Worm (Caenorhabditis elegans): Measurements from ENCODE around the gene C30B5.17.

Gene C30B5.17

ce11 chrII:6169156-6169555, 33.7 kb downstream of the C30B5.17 start, which contains the start of gene hst-3.1:
TSS of gene hst-3.1 (minus strand) at chrII:6169256.
- no peak for TF ChIP-seq let-526 (GFP tag; IDR thresholded peaks at IDR 0.05)
- no peak for TF ChIP-seq nhr-80 (tag; optimal IDR thresholded peaks at IDR 0.05)
- TF ChIP-seq rec-8 (tag; optimal IDR thresholded peaks at IDR 0.05): no peak
- TF ChIP-seq zfh-2 (GFP tag; conservative IDR thresholded peaks at IDR 0.05): no peak
- TF ChIP-seq ama-1 (optimal IDR thresholded peaks at IDR 0.05): no peak
- no peak for TF ChIP-seq ama-1 (GFP tag; optimal IDR thresholded peaks at IDR 0.05)
- no peak for TF ChIP-seq hmg-1.2 (GFP tag; IDR thresholded peaks at IDR 0.05)
- TF ChIP-seq snpc-1.1 (tag; optimal IDR thresholded peaks at IDR 0.05; ENCODE audit: insufficient read depth): no peak
- TF ChIP-seq D2030.7 (GFP tag; IDR thresholded peaks at IDR 0.05): no peak
- TF ChIP-seq cebp-1 (GFP tag; IDR thresholded peaks at IDR 0.05): no peak
- TF ChIP-seq cebp-1 (tag; optimal IDR thresholded peaks at IDR 0.05): no peak
- TF ChIP-seq Y53G8AR.9 (GFP tag; conservative IDR thresholded peaks at IDR 0.05): no peak
- TF ChIP-seq akir-1 (GFP tag; optimal IDR thresholded peaks at IDR 0.05): no peak
- no peak for TF ChIP-seq attf-5 (GFP tag; optimal IDR thresholded peaks at IDR 0.05)
- TF ChIP-seq F57A8.1 (GFP tag; optimal IDR thresholded peaks at IDR 0.05): no peak
- TF ChIP-seq Y95B8A.8 (GFP tag; IDR thresholded peaks at IDR 0.05): no peak
- TF ChIP-seq aptf-2 (GFP tag; conservative IDR thresholded peaks at IDR 0.05): no peak
- no peak for TF ChIP-seq tbx-9 (tag; optimal IDR thresholded peaks at IDR 0.05; ENCODE audit: borderline replicate concordance)
- TF ChIP-seq lin-35 (GFP tag; optimal IDR thresholded peaks at IDR 0.05): no peak
- TF ChIP-seq ztf-6 (GFP tag; IDR thresholded peaks at IDR 0.05): no peak

- TF ChIP-seq B0035.1 (tag; optimal IDR thresholded peaks at IDR 0.05): no peak
- TF ChIP-seq unc-62 (GFP tag; optimal IDR thresholded peaks at IDR 0.05): no peak
- TF ChIP-seq lin-40 (tag; optimal IDR thresholded peaks at IDR 0.05): no peak
- TF ChIP-seq B0261.1 (tag; optimal IDR thresholded peaks at IDR 0.05): peak; percentile 27
- no peak for TF ChIP-seq K12H6.12 (tag; optimal IDR thresholded peaks at IDR 0.05)
- no peak for TF ChIP-seq lin-26 (GFP tag; IDR thresholded peaks at IDR 0.05)
- TF ChIP-seq die-1 (tag; optimal IDR thresholded peaks at IDR 0.05): no peak
- TF ChIP-seq dpl-1 (GFP tag; optimal IDR thresholded peaks at IDR 0.05): no peak
- TF ChIP-seq F57A8.1 (GFP tag; optimal IDR thresholded peaks at IDR 0.05): no peak
- TF ChIP-seq chd-7 (tag; optimal IDR thresholded peaks at IDR 0.05): no peak
- no peak for TF ChIP-seq aptf-2 (GFP tag; conservative IDR thresholded peaks at IDR 0.05)
- TF ChIP-seq rpc-1 (optimal IDR thresholded peaks at IDR 0.05): peak; percentile 20
- peak; percentile 67 for TF ChIP-seq rpc-1 (tag; optimal IDR thresholded peaks at IDR 0.05)
- no peak for TF ChIP-seq tbx-9 (tag; optimal IDR thresholded peaks at IDR 0.05; ENCODE audit: borderline replicate concordance)
- TF ChIP-seq gei-17 (GFP tag; optimal IDR thresholded peaks at IDR 0.05): no peak
- TF ChIP-seq dox-1 (GFP tag; IDR thresholded peaks at IDR 0.05): no peak
- TF ChIP-seq pbrm-1 (GFP tag; IDR thresholded peaks at IDR 0.05): no peak
- TF ChIP-seq F10E7.11 (tag; optimal IDR thresholded peaks at IDR 0.05): no peak
- no peak for TF ChIP-seq hmg-20 (GFP tag; IDR thresholded peaks at IDR 0.05)
- TF ChIP-seq bed-2 (GFP tag; IDR thresholded peaks at IDR 0.05): no peak
- peak; percentile 77 for TF ChIP-seq tbp1 (GFP tag; optimal IDR thresholded peaks at IDR 0.05)
- no peak for TF ChIP-seq D2030.7 (GFP tag; IDR thresholded peaks at IDR 0.05)
- TF ChIP-seq efl-1 (GFP tag; optimal IDR thresholded peaks at IDR 0.05): no peak
- TF ChIP-seq Y53G8AR.9 (GFP tag; conservative IDR thresholded peaks at IDR 0.05): no peak
- TF ChIP-seq ceh-40 (GFP tag; IDR thresholded peaks at IDR 0.05): no peak
Observed at ce11 chrII:6168714-6169113, 34.1 kb downstream of the C30B5.17 start.

Data from whole organism, young adult.